Worm (Caenorhabditis elegans) whole organism, L2 larva: ENCODE measurements around the gene F12A10.9.

Source experiments
- C34F6.9 ChIP-seq: fragments of 150-350 bp; optimal IDR thresholded peaks from 2 replicates; lab custom pipeline; 2014; ENCODE audit warnings: missing biosample characterization, missing genetic modification characterization
- F13H6.1 ChIP-seq: sonication (generic microtip); optimal IDR thresholded peaks from 2 replicates; lab custom pipeline; 2016; ENCODE audit warnings: missing genetic modification characterization, missing compliant biosample characterization
- R02D3.7 ChIP-seq: fragments of 150-350 bp; optimal IDR thresholded peaks from 2 replicates; lab custom pipeline; 2014; ENCODE audit warnings: missing biosample characterization, missing genetic modification characterization
- ZK546.5 ChIP-seq: sonication (generic microtip); optimal IDR thresholded peaks from 2 replicates; lab custom pipeline; 2017; ENCODE audit warnings: missing biosample characterization, missing genetic modification characterization
- alr-1 ChIP-seq: fragments of 150-350 bp; optimal IDR thresholded peaks from 2 replicates; lab custom pipeline; 2014; ENCODE audit warnings: missing biosample characterization, missing genetic modification characterization
- ama-1 ChIP-seq: fragments of 150-350 bp; optimal IDR thresholded peaks from 2 replicates; lab custom pipeline; 2018; ENCODE audit warnings: inconsistent platforms
- blmp-1 ChIP-seq: sonication (generic microtip); optimal IDR thresholded peaks from 2 replicates; lab custom pipeline; 2017; ENCODE audit warnings: missing genetic modification characterization, mild to moderate bottlenecking, missing compliant biosample characterization, antibody characterized with exemption, moderate library complexity; ENCODE audit not compliant: insufficient read depth
- egl-27 ChIP-seq: sonication (generic microtip); optimal IDR thresholded peaks from 3 replicates; lab custom pipeline; 2017; ENCODE audit warnings: missing biosample characterization, missing genetic modification reagents, missing genetic modification characterization
- elt-1 ChIP-seq: fragments of 150-350 bp; optimal IDR thresholded peaks from 2 replicates; lab custom pipeline; 2014; ENCODE audit warnings: missing biosample characterization, missing genetic modification characterization
- fos-1 ChIP-seq: fragments of 150-350 bp; optimal IDR thresholded peaks from 2 replicates; lab custom pipeline; 2014; ENCODE audit warnings: missing biosample characterization, missing genetic modification characterization
- gmeb-1 ChIP-seq: fragments of 150-350 bp; optimal IDR thresholded peaks from 2 replicates; lab custom pipeline; 2014; ENCODE audit warnings: missing biosample characterization, missing genetic modification characterization
- lin-11 ChIP-seq: fragments of 150-350 bp; sonication (generic microtip); optimal IDR thresholded peaks from 2 replicates; lab custom pipeline; 2014; ENCODE audit warnings: missing biosample characterization, missing genetic modification characterization, inconsistent platforms, mixed read lengths
- lin-13 ChIP-seq: fragments of 150-350 bp; optimal IDR thresholded peaks from 2 replicates; lab custom pipeline; 2014; ENCODE audit warnings: missing biosample characterization, missing genetic modification reagents, missing genetic modification characterization
- lin-39 ChIP-seq: fragments of 150-350 bp; optimal IDR thresholded peaks from 2 replicates; lab custom pipeline; 2014; ENCODE audit warnings: missing biosample characterization, missing genetic modification reagents, missing genetic modification characterization
- lsy-2 ChIP-seq, 2 experiments: fragments of 150-350 bp in 1 of 2; sonication (generic microtip) in 1 of 2; optimal IDR thresholded peaks; 2 replicates each; lab custom pipeline; 2014 to 2017; ENCODE audit warnings: missing biosample characterization in 2 of 2, missing genetic modification characterization in 2 of 2
- mab-5 ChIP-seq: fragments of 150-350 bp; optimal IDR thresholded peaks from 2 replicates; lab custom pipeline; 2014; ENCODE audit warnings: missing biosample characterization, missing genetic modification characterization
- mbf-1 ChIP-seq: sonication (generic microtip); optimal IDR thresholded peaks from 2 replicates; lab custom pipeline; 2017; ENCODE audit warnings: missing biosample characterization, missing genetic modification characterization
- mdl-1 ChIP-seq, 2 experiments: fragments of 150-350 bp in 1 of 2; sonication (generic microtip) in 1 of 2; optimal IDR thresholded peaks; 2 replicates each; lab custom pipeline; 2017; ENCODE audit warnings: missing biosample characterization in 2 of 2, missing genetic modification characterization in 2 of 2
- nhr-12 ChIP-seq: fragments of 150-350 bp; optimal IDR thresholded peaks from 2 replicates; lab custom pipeline; 2014; ENCODE audit warnings: missing biosample characterization, missing genetic modification characterization
- nhr-129 ChIP-seq: fragments of 150-350 bp; optimal IDR thresholded peaks from 2 replicates; lab custom pipeline; 2014; ENCODE audit warnings: missing biosample characterization, missing genetic modification characterization
- nhr-21 ChIP-seq: fragments of 150-350 bp; optimal IDR thresholded peaks from 2 replicates; lab custom pipeline; 2014; ENCODE audit warnings: missing biosample characterization, missing genetic modification characterization
- nhr-23 ChIP-seq: fragments of 150-350 bp; optimal IDR thresholded peaks from 2 replicates; lab custom pipeline; 2014; ENCODE audit warnings: missing biosample characterization, missing genetic modification reagents, missing genetic modification characterization
- nhr-237 ChIP-seq: fragments of 150-350 bp; optimal IDR thresholded peaks from 2 replicates; lab custom pipeline; 2014; ENCODE audit warnings: missing biosample characterization, missing genetic modification characterization
- nhr-25 ChIP-seq: fragments of 150-350 bp; sonication (generic microtip); optimal IDR thresholded peaks from 3 replicates; lab custom pipeline; 2014; ENCODE audit warnings: missing biosample characterization, missing genetic modification characterization
- nhr-6 ChIP-seq: fragments of 150-350 bp; optimal IDR thresholded peaks from 2 replicates; lab custom pipeline; 2014; ENCODE audit warnings: missing biosample characterization, missing genetic modification characterization
- nhr-77 ChIP-seq: fragments of 150-350 bp; optimal IDR thresholded peaks from 2 replicates; lab custom pipeline; 2014; ENCODE audit warnings: missing biosample characterization, missing genetic modification characterization
- peb-1 ChIP-seq: fragments of 150-350 bp; optimal IDR thresholded peaks from 2 replicates; lab custom pipeline; 2014; ENCODE audit warnings: missing biosample characterization, missing genetic modification characterization
- sem-4 ChIP-seq: fragments of 150-350 bp; optimal IDR thresholded peaks from 2 replicates; lab custom pipeline; 2014; ENCODE audit warnings: missing biosample characterization, missing genetic modification reagents, missing genetic modification characterization
- sma-3 ChIP-seq: sonication (generic microtip); optimal IDR thresholded peaks from 2 replicates; lab custom pipeline; 2016; ENCODE audit warnings: missing genetic modification reagents, missing genetic modification characterization, missing compliant biosample characterization
- sma-9 ChIP-seq, 2 experiments: fragments of 150-350 bp in 1 of 2; sonication (generic microtip) in 1 of 2; optimal IDR thresholded peaks; 2 replicates each; lab custom pipeline; 2014 to 2016; ENCODE audit warnings: missing genetic modification characterization in 2 of 2, mild to moderate bottlenecking in 1 of 2, missing biosample characterization in 1 of 2, missing compliant biosample characterization in 1 of 2, missing genetic modification reagents in 1 of 2, moderate library complexity in 1 of 2
- unc-55 ChIP-seq: fragments of 150-350 bp; sonication (generic microtip); optimal IDR thresholded peaks from 3 replicates; lab custom pipeline; 2014; ENCODE audit warnings: missing biosample characterization, missing genetic modification reagents, missing genetic modification characterization
- zag-1 ChIP-seq: fragments of 150-350 bp; optimal IDR thresholded peaks from 2 replicates; lab custom pipeline; 2014; ENCODE audit warnings: missing biosample characterization, missing genetic modification characterization
- ztf-1 ChIP-seq: fragments of 200-800 bp; sonication (Bioruptor generic); conservative IDR thresholded peaks from 2 replicates; pipeline ENCODE4 v1.3.6; 2022; ENCODE audit warnings: missing genetic modification characterization, missing compliant biosample characterization
- ztf-4 ChIP-seq: fragments of 150-350 bp; optimal IDR thresholded peaks from 2 replicates; lab custom pipeline; 2014; ENCODE audit warnings: missing biosample characterization, missing genetic modification characterization

F12A10.9 gene

ce11 chrII:5511417-5512353, 13.2 kb downstream of the F12A10.9 start:
- TF ChIP-seq nhr-23 = no peak
- no peak for TF ChIP-seq lin-13 (GFP tag; lab: Kevin White, UChicago)
- TF ChIP-seq nhr-6 (tag; lab: Kevin White, UChicago) = no peak
- no peak for TF ChIP-seq lin-11 (tag; lab: Kevin White, UChicago)
- TF ChIP-seq nhr-237 (tag; lab: Kevin White, UChicago) = no peak
- peak; percentile 44 for TF ChIP-seq unc-55 (GFP tag; lab: Kevin White, UChicago)
- no peak for TF ChIP-seq ztf-1
- TF ChIP-seq sma-9 (GFP tag; optimal IDR thresholded peaks at IDR 0.05; lab: Kevin White, UChicago) = no peak
- no peak for TF ChIP-seq sma-9 (tag; optimal IDR thresholded peaks at IDR 0.05; lab: Kevin White, UChicago)
- no peak for TF ChIP-seq egl-27 (tag; lab: Kevin White, UChicago)
- TF ChIP-seq lsy-2 (tag; optimal IDR thresholded peaks at IDR 0.05; lab: Kevin White, UChicago) = peak in 1 of 2 experiments; percentile 56
- no peak for TF ChIP-seq nhr-25 (tag; lab: Kevin White, UChicago)
- TF ChIP-seq zag-1 = no peak
- no peak for TF ChIP-seq gmeb-1 (tag; lab: Kevin White, UChicago)
- TF ChIP-seq blmp-1 = peak; percentile 13
- no peak for TF ChIP-seq mab-5
- no peak for TF ChIP-seq R02D3.7
- no peak for TF ChIP-seq fos-1 (tag; lab: Kevin White, UChicago)
- TF ChIP-seq nhr-129 (tag; lab: Kevin White, UChicago) = peak; percentile 44
- peak; percentile 83 for TF ChIP-seq C34F6.9 (tag; lab: Kevin White, UChicago)
- no peak for TF ChIP-seq nhr-77 (tag; lab: Kevin White, UChicago)
- no peak for TF ChIP-seq nhr-12 (tag; lab: Kevin White, UChicago)

ce11 chrII:5512473-5513097, 14.1 kb downstream of the F12A10.9 start:
- TF ChIP-seq fos-1 (tag; lab: Kevin White, UChicago) = peak; percentile 91
- TF ChIP-seq ama-1 = no peak
- TF ChIP-seq mdl-1 (tag; optimal IDR thresholded peaks at IDR 0.05; lab: Kevin White, UChicago) = no peak
- TF ChIP-seq nhr-237 (tag; lab: Kevin White, UChicago) = no peak
- peak; percentile 36 for TF ChIP-seq sma-9 (GFP tag; optimal IDR thresholded peaks at IDR 0.05; lab: Kevin White, UChicago)
- no peak for TF ChIP-seq sma-9 (tag; optimal IDR thresholded peaks at IDR 0.05; lab: Kevin White, UChicago)
- no peak for TF ChIP-seq nhr-21 (tag; lab: Kevin White, UChicago)
- TF ChIP-seq gmeb-1 (tag; lab: Kevin White, UChicago) = peak; percentile 44

ce11 chrII:5514846-5515245, 16.4 kb downstream of the F12A10.9 start, which contains the start of gene sahd-1:
TSS of gene sahd-1 (minus strand) at chrII:5514945.
- TF ChIP-seq ZK546.5 (tag; lab: Kevin White, UChicago) = no peak
- TF ChIP-seq fos-1 (tag; lab: Kevin White, UChicago) = peak; percentile 45

ce11 chrII:5515542-5515941, 17.1 kb downstream of the F12A10.9 start, which contains the start of gene ZK177.3:
TSS of gene ZK177.3 (plus strand) at chrII:5515842.
- TF ChIP-seq fos-1 (tag; lab: Kevin White, UChicago) (peak; percentile 43), alr-1 (tag; lab: Kevin White, UChicago) (no peak)
- TF ChIP-seq, all 48 proteins: peak for 1

ce11 chrII:5517643-5518042, 19.2 kb downstream of the F12A10.9 start, which contains the start of gene ZK177.9:
TSS of gene ZK177.9 (minus strand) at chrII:5517743.
- TF ChIP-seq sem-4 (tag; lab: Kevin White, UChicago) (no peak), mbf-1 (tag; lab: Kevin White, UChicago) (no peak), sma-9 (GFP tag; optimal IDR thresholded peaks at IDR 0.05; lab: Kevin White, UChicago) (no peak), sma-9 (tag; optimal IDR thresholded peaks at IDR 0.05; lab: Kevin White, UChicago) (no peak), nhr-25 (tag; lab: Kevin White, UChicago) (no peak), ztf-4 (no peak), nhr-21 (tag; lab: Kevin White, UChicago) (no peak), ama-1 (no peak), sma-3 (GFP tag; lab: Kevin White, UChicago) (no peak), elt-1 (tag; lab: Kevin White, UChicago) (no peak), blmp-1 (no peak), C34F6.9 (tag; lab: Kevin White, UChicago) (no peak), ztf-1 (no peak), lin-39 (no peak), F13H6.1 (no peak), peb-1 (tag; lab: Kevin White, UChicago) (no peak), zag-1 (no peak), nhr-129 (tag; lab: Kevin White, UChicago) (no peak)
